Worm (Caenorhabditis elegans) whole organism, early embryonic: Measurements from ENCODE around the gene mcm-6.
A peak's percentile ranks its signal among the peaks of the same experiment; 100 is the strongest.

Experiments used
- B0310.2 ChIP-seq: sonication (generic microtip); optimal IDR thresholded peaks from 2 replicates; lab custom pipeline; 2016; ENCODE audit warnings: mild to moderate bottlenecking, missing genetic modification characterization, missing compliant biosample characterization
- F13C5.2 ChIP-seq: sonication (generic microtip); optimal IDR thresholded peaks from 2 replicates; lab custom pipeline; 2017; ENCODE audit warnings: mild to moderate bottlenecking, missing genetic modification characterization, inconsistent platforms, missing compliant biosample characterization
- aly-1 ChIP-seq: sonication (generic microtip); optimal IDR thresholded peaks from 2 replicates; lab custom pipeline; 2016; ENCODE audit warnings: missing genetic modification characterization, missing compliant biosample characterization
- ama-1 ChIP-seq: fragments of 150-350 bp; optimal IDR thresholded peaks from 2 replicates; lab custom pipeline; 2014
- ceh-13 ChIP-seq: fragments of 200-800 bp; sonication (Bioruptor generic); optimal IDR thresholded peaks from 2 replicates; lab custom pipeline; 2018; ENCODE audit warnings: mild to moderate bottlenecking, missing genetic modification characterization, missing compliant biosample characterization
- ceh-36 ChIP-seq: sonication (generic microtip); optimal IDR thresholded peaks from 2 replicates; lab custom pipeline; 2016; ENCODE audit warnings: missing genetic modification characterization, inconsistent platforms, missing compliant biosample characterization
- ets-7 ChIP-seq: sonication (generic microtip); optimal IDR thresholded peaks from 2 replicates; lab custom pipeline; 2016; ENCODE audit warnings: missing genotype, missing genetic modification characterization, missing compliant biosample characterization
- flt-1 ChIP-seq: fragments of 200-800 bp; sonication (Bioruptor generic); IDR thresholded peaks from 2 replicates; pipeline ENCODE4 v1.3.6; 2022; ENCODE audit warnings: missing genetic modification characterization, missing compliant biosample characterization
- hmbx-1 ChIP-seq: sonication (generic microtip); optimal IDR thresholded peaks from 2 replicates; lab custom pipeline; 2016; ENCODE audit warnings: mild to moderate bottlenecking, missing genetic modification characterization, missing compliant biosample characterization
- hmg-4 ChIP-seq: fragments of 200-800 bp; sonication (Bioruptor generic); optimal IDR thresholded peaks from 2 replicates; lab custom pipeline; 2018; ENCODE audit warnings: mild to moderate bottlenecking, missing genetic modification characterization, missing compliant biosample characterization
- hnd-1 ChIP-seq: sonication (generic microtip); optimal IDR thresholded peaks from 2 replicates; lab custom pipeline; 2016; ENCODE audit warnings: missing genetic modification characterization, missing compliant biosample characterization
- pes-1 ChIP-seq: fragments of 200-800 bp; sonication (Bioruptor generic); IDR thresholded peaks from 2 replicates; pipeline ENCODE4 v1.3.6; 2022; ENCODE audit warnings: missing genetic modification reagents, missing genetic modification characterization, missing compliant biosample characterization
- scrt-1 ChIP-seq: fragments of 200-800 bp; sonication (Bioruptor generic); IDR thresholded peaks from 2 replicates; pipeline ENCODE4 v1.3.6; 2022; ENCODE audit warnings: missing genetic modification characterization, missing compliant biosample characterization
- sea-1 ChIP-seq: fragments of 200-800 bp; sonication (Bioruptor generic); conservative IDR thresholded peaks from 2 replicates; pipeline ENCODE4 v1.3.6; 2022; ENCODE audit warnings: missing genetic modification characterization, missing compliant biosample characterization
- tbx-11 ChIP-seq: fragments of 200-800 bp; sonication (Bioruptor generic); IDR thresholded peaks from 2 replicates; pipeline ENCODE4 v1.3.6; 2022; ENCODE audit warnings: missing genetic modification characterization, missing compliant biosample characterization
- tbx-37 ChIP-seq: fragments of 200-800 bp; sonication (Bioruptor generic); conservative IDR thresholded peaks from 2 replicates; pipeline ENCODE4 v1.3.6; 2022; ENCODE audit warnings: missing genetic modification reagents, missing genetic modification characterization, missing compliant biosample characterization
- tra-4 ChIP-seq: sonication (generic microtip); optimal IDR thresholded peaks from 2 replicates; lab custom pipeline; 2017; ENCODE audit warnings: missing genetic modification characterization, missing compliant biosample characterization

Gene mcm-6

DNA sequence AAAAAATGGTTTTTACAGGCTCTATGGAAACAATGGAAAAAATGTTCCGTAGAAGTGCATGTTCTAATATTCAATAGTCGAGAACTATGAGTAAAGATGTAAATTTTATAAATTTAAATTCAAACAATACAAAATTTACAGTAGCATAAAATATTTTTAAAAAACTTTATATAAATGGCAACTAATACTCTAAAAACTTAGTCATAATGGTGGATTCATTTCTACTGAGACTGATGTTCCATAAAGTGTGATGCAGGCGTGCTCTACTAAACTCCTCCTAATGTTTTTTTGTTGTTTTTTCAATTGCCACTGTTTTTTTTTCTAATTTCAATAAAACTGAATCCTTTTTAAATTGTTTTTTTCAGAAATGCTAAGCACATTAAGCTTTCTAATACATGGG is 14.0 kb downstream of the mcm-6 start, which contains the start of gene gtap-2:
Gene gtap-2, plus strand, starts transcription at position 366 of the 400 bp plus-strand sequence.
- TF ChIP-seq tbx-37 (GFP tag; lab: Robert Waterston, UW) (0 out of 2 replicates have a peak, but pooled peaks have one; percentile 37), tra-4 (tag; lab: Kevin White, UChicago) (no peak)

ce11 chrIII:9813146-9813545 is 19.0 kb downstream of the mcm-6 start, which contains the start of gene ZK632.14:
ZK632.14 (plus strand) TSS chrIII:9813446.
- no peak for TF ChIP-seq F13C5.2 (tag; lab: Kevin White, UChicago)
- TF ChIP-seq aly-1 (tag; lab: Kevin White, UChicago): no peak
- TF ChIP-seq pes-1: no peak
- no peak for TF ChIP-seq ceh-36
- TF ChIP-seq tbx-11: no peak
- no peak for TF ChIP-seq B0310.2
- no peak for TF ChIP-seq flt-1 (GFP tag; lab: Robert Waterston, UW)
- no peak for TF ChIP-seq ceh-13 (GFP tag; lab: Kevin White, UChicago)
- no peak for TF ChIP-seq hmbx-1 (tag; lab: Kevin White, UChicago)
- TF ChIP-seq tra-4 (tag; lab: Kevin White, UChicago): no peak
- no peak for TF ChIP-seq sea-1 (GFP tag; lab: Robert Waterston, UW)
- TF ChIP-seq tbx-37 (GFP tag; lab: Robert Waterston, UW): no peak
- no peak for TF ChIP-seq ets-7 (tag; lab: Kevin White, UChicago)
- no peak for TF ChIP-seq ama-1 (lab: Kevin White, UChicago)
- no peak for TF ChIP-seq hnd-1 (tag; lab: Kevin White, UChicago)
- TF ChIP-seq hmg-4 (GFP tag; lab: Kevin White, UChicago): no peak
- TF ChIP-seq scrt-1: no peak

DNA sequence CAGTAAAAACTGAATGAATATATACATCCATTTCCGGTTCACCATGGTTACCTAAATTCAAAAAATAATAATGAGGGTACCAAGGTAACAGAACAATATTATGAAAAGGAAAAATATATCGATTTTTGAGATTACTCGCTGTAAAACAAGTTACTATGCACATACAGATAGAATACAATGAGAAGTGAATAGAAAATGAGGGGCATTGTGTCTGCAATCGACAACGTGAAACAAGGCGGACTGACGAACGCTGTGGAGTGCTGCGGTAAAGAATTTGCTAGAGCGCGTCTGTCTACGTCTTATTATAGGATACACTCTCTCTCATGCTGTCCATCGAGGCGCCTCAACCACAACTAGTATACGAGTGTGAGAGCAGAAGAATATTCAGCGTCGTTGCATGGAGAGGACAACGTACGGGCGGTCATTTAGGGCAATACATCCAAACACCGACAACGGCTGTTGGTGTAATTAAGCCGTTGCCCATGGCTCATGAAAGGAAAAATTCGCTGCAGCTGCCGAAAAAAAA is 23.0 kb downstream of the mcm-6 start, which contains the start of gene cnx-1:
Gene cnx-1, minus strand, starts transcription at position 51 of the 526 bp plus-strand sequence.
- TF ChIP-seq hmbx-1 (tag; lab: Kevin White, UChicago) (no peak), hmg-4 (GFP tag; lab: Kevin White, UChicago) (peak; percentile 73), aly-1 (tag; lab: Kevin White, UChicago) (peak; percentile 19)

DNA sequence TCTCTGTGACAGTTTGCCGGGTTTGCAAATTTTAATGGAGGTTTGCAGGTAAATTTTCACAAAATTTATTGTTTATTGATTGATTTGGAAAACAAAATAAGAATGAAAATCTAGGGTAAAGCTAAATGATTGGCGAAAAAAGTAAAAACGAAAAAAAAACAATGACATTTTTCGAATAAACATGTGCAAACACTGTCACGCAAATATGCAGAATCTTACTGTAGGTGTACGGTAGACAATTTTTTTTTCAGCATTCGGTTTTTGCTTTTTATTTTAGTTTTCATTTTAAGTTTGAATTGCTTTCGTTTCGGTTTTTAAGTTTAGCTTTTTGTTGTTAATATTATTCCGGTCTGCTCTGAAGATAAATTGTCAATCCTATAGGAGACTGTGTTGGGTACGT is 23.7 kb downstream of the mcm-6 start:
- TF ChIP-seq ceh-13 (GFP tag; lab: Kevin White, UChicago): no peak
- TF ChIP-seq F13C5.2 (tag; lab: Kevin White, UChicago): no peak
- no peak for TF ChIP-seq hmbx-1 (tag; lab: Kevin White, UChicago)
- TF ChIP-seq hnd-1 (tag; lab: Kevin White, UChicago): no peak
- TF ChIP-seq sea-1 (GFP tag; lab: Robert Waterston, UW): no peak
- TF ChIP-seq scrt-1: no peak
- TF ChIP-seq pes-1: no peak
- no peak for TF ChIP-seq ceh-36
- TF ChIP-seq tbx-37 (GFP tag; lab: Robert Waterston, UW): no peak
- TF ChIP-seq ama-1 (lab: Kevin White, UChicago): no peak
- TF ChIP-seq flt-1 (GFP tag; lab: Robert Waterston, UW): no peak
- no peak for TF ChIP-seq tbx-11
- TF ChIP-seq tra-4 (tag; lab: Kevin White, UChicago): no peak
- no peak for TF ChIP-seq B0310.2
- TF ChIP-seq ets-7 (tag; lab: Kevin White, UChicago): no peak
- no peak for TF ChIP-seq aly-1 (tag; lab: Kevin White, UChicago)
- no peak for TF ChIP-seq hmg-4 (GFP tag; lab: Kevin White, UChicago)

- peak; percentile 57 for TF ChIP-seq aly-1 (tag; lab: Kevin White, UChicago)
- peak; percentile 45 for TF ChIP-seq hmg-4 (GFP tag; lab: Kevin White, UChicago)
- no peak for TF ChIP-seq B0310.2
- TF ChIP-seq tbx-37 (GFP tag; lab: Robert Waterston, UW): no peak
- TF ChIP-seq flt-1 (GFP tag; lab: Robert Waterston, UW): no peak
- peak; percentile 65; the same call in 1 of the 2 replicates for TF ChIP-seq scrt-1
Measured at ce11 chrIII:9818763-9819162, 24.6 kb downstream of the mcm-6 start, which contains the start of gene panl-3. panl-3 (plus strand) TSS chrIII:9819056.

DNA sequence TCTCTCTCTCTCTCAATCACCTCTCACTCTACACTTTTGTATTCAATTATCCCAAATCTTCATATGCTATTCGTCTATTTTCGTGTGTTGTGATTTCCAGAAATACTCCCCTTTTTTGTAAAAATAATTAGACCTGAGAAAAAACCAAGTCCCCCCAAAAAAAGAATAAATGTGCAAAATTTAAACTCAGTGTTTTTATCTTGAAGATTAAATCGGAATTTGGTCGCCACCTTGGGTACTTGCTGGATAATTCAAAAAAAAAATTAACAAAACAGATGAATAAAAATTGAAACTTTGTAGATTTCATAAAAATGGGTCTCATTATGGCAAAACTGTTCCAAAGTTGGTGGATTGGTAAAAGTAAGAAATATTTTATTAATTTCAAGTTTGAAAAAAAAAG is 28.8 kb downstream of the mcm-6 start, which contains the start of gene arl-5:
Gene arl-5, plus strand, starts transcription at position 301 of the 400 bp plus-strand sequence.
- TF ChIP-seq scrt-1: no peak
- TF ChIP-seq F13C5.2 (tag; lab: Kevin White, UChicago): no peak
- no peak for TF ChIP-seq ets-7 (tag; lab: Kevin White, UChicago)
- TF ChIP-seq flt-1 (GFP tag; lab: Robert Waterston, UW): no peak
- no peak for TF ChIP-seq tbx-11
- no peak for TF ChIP-seq pes-1
- no peak for TF ChIP-seq aly-1 (tag; lab: Kevin White, UChicago)
- TF ChIP-seq hnd-1 (tag; lab: Kevin White, UChicago): no peak
- TF ChIP-seq ama-1 (lab: Kevin White, UChicago): no peak
- TF ChIP-seq hmg-4 (GFP tag; lab: Kevin White, UChicago): no peak
- no peak for TF ChIP-seq sea-1 (GFP tag; lab: Robert Waterston, UW)
- TF ChIP-seq ceh-36: no peak
- TF ChIP-seq B0310.2: no peak

DNA sequence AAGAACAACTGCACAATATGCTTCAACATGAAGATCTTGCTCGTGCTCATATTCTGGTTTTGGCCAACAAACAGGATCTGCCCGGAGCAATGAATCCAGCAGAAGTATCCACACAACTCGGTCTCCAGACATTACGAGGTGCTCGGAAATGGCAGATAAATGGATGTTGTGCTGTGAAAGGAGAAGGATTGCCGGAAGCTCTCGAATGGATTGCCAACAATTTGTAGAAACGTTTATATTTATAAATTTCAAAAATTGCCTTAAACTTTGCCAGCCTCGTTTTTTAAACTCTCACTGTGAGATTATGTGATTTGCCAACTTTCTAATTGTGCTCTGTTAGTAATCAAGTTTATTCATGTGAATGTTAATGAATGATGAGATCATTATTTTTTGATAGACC is 29.6 kb downstream of the mcm-6 start:
- TF ChIP-seq pes-1: no peak
- no peak for TF ChIP-seq ceh-13 (GFP tag; lab: Kevin White, UChicago)
- no peak for TF ChIP-seq sea-1 (GFP tag; lab: Robert Waterston, UW)
- no peak for TF ChIP-seq ama-1 (lab: Kevin White, UChicago)
- TF ChIP-seq scrt-1: no peak
- no peak for TF ChIP-seq aly-1 (tag; lab: Kevin White, UChicago)
- no peak for TF ChIP-seq tra-4 (tag; lab: Kevin White, UChicago)
- TF ChIP-seq ceh-36: no peak
- no peak for TF ChIP-seq hnd-1 (tag; lab: Kevin White, UChicago)
- TF ChIP-seq ets-7 (tag; lab: Kevin White, UChicago): no peak
- no peak for TF ChIP-seq tbx-37 (GFP tag; lab: Robert Waterston, UW)
- no peak for TF ChIP-seq tbx-11
- TF ChIP-seq flt-1 (GFP tag; lab: Robert Waterston, UW): no peak
- TF ChIP-seq hmbx-1 (tag; lab: Kevin White, UChicago): no peak
- no peak for TF ChIP-seq B0310.2
- no peak for TF ChIP-seq hmg-4 (GFP tag; lab: Kevin White, UChicago)
- TF ChIP-seq F13C5.2 (tag; lab: Kevin White, UChicago): no peak
